Fruit fly (Drosophila melanogaster) whole organism, embryonic: ENCODE results near the gene a5.

Experiments used
- CG14014 ChIP-seq: fragments of 200-800 bp; sonication (Bioruptor generic); IDR thresholded peaks from 2 replicates; pipeline ENCODE4 v1.3.6; 2022; ENCODE audit warnings: missing biosample characterization, missing genetic modification characterization
- CG18599 ChIP-seq: fragments of 200-800 bp; sonication (Bioruptor generic); optimal IDR thresholded peaks from 3 replicates; lab custom pipeline; 2017; ENCODE audit warnings: missing biosample characterization, missing genetic modification characterization, mild to moderate bottlenecking, moderate library complexity, missing genetic modification reagents
- CG2120 ChIP-seq: fragments of 200-800 bp; sonication (Bioruptor generic); optimal IDR thresholded peaks from 3 replicates; lab custom pipeline; 2016; ENCODE audit warnings: missing biosample characterization, missing genetic modification characterization
- CG31441 ChIP-seq: fragments of 200-800 bp; sonication (Bioruptor generic); IDR thresholded peaks from 2 replicates; pipeline ENCODE4 v1.3.6; 2022; ENCODE audit warnings: missing biosample characterization, missing genetic modification characterization
- CG32772 ChIP-seq: fragments of 200-800 bp; sonication (Bioruptor generic); IDR thresholded peaks from 2 replicates; pipeline ENCODE4 v1.3.6; 2022; ENCODE audit warnings: missing biosample characterization, missing genetic modification characterization
- CG7839 ChIP-seq: fragments of 200-800 bp; sonication (Bioruptor generic); optimal IDR thresholded peaks from 3 replicates; lab custom pipeline; 2018; ENCODE audit warnings: missing biosample characterization, mild to moderate bottlenecking, missing genetic modification characterization, moderate library complexity
- CG8388 ChIP-seq: fragments of 200-800 bp; sonication (Bioruptor generic); optimal IDR thresholded peaks from 2 replicates; lab custom pipeline; 2019; ENCODE audit warnings: missing biosample characterization, mild to moderate bottlenecking, missing genetic modification characterization, moderate library complexity
- Xrp1 ChIP-seq: fragments of 200-800 bp; sonication (Bioruptor generic); IDR thresholded peaks from 2 replicates; pipeline ENCODE4 v1.3.6; 2022; ENCODE audit warnings: missing biosample characterization, missing genetic modification characterization
- ci ChIP-seq: fragments of 200-800 bp; sonication (Bioruptor generic); IDR thresholded peaks from 3 replicates; pipeline ENCODE4 v1.3.6; 2022; ENCODE audit warnings: missing biosample characterization, missing genetic modification characterization
- kni ChIP-seq: fragments of 200-800 bp; sonication (Bioruptor generic); optimal IDR thresholded peaks from 3 replicates; lab custom pipeline; 2017; ENCODE audit warnings: mild to moderate bottlenecking, missing biosample characterization, missing genetic modification reagents, missing genetic modification characterization
- knrl ChIP-seq: fragments of 200-800 bp; sonication (Bioruptor generic); IDR thresholded peaks from 3 replicates; pipeline ENCODE4 v1.3.6; 2022; ENCODE audit warnings: missing biosample characterization, missing genetic modification characterization; ENCODE audit not compliant: partially characterized antibody
- lab ChIP-seq: fragments of 200-800 bp; sonication (Bioruptor generic); optimal IDR thresholded peaks from 3 replicates; lab custom pipeline; 2017; ENCODE audit warnings: missing biosample characterization, missing genetic modification characterization, mild to moderate bottlenecking, moderate library complexity, missing genetic modification reagents
- prd ChIP-seq, 3 experiments: fragments of >200 bp in 2 of 3; fragments of 200-800 bp in 1 of 3; sonication (Bioruptor generic) in 1 of 3; optimal IDR thresholded peaks in 2 of 3; IDR thresholded peaks in 1 of 3; 2 replicates in 2 of 3; 3 replicates in 1 of 3; pipeline versions ENCODE4 v1.3.6 to Lab custom; 2017 to 2022; ENCODE audit warnings: missing biosample characterization in 1 of 3, missing genetic modification characterization in 1 of 3
- sens ChIP-seq: fragments of 200-800 bp; sonication (Bioruptor generic); peaks from one replicate; lab custom pipeline; 2016; ENCODE audit warnings: missing biosample characterization, missing genetic modification characterization
- ssp ChIP-seq: fragments of 200-800 bp; sonication (Bioruptor generic); IDR thresholded peaks from 2 replicates; pipeline ENCODE4 v1.3.6; 2022; ENCODE audit warnings: missing biosample characterization, missing genetic modification characterization
- tin ChIP-seq: fragments of 200-800 bp; sonication (Bioruptor generic); optimal IDR thresholded peaks from 3 replicates; lab custom pipeline; 2016; ENCODE audit warnings: missing biosample characterization, missing genetic modification characterization

Gene a5

DNA sequence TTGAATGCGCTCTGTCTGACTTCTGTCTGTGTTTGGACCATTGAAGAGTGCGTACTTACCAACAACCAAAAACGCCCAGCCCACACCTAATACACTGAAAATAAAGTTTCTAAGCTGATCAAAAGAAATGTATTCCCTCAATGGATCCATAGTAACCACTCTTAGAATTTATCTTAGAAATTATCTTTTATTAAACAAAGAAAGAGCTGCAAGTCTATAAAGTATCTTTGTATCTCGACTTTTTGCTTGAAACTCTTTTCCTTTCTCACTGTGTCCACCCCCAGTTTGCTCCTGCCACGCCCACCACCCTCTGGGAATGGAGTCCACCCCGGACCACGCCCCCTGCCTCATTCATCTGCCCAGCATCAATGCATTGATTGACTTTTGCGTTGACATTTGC, 48.7 kb downstream of the a5 start (continued):
- TF ChIP-seq Xrp1 = 0 out of 2 replicates have a peak, but pooled peaks have one; percentile 6
- peak; percentile 32 for TF ChIP-seq CG7839 (tag; lab: Kevin White, UChicago)
- no peak for TF ChIP-seq tin (GFP tag; lab: Kevin White, UChicago)
- 0 out of 2 replicates have a peak, but pooled peaks have one; percentile 14 for TF ChIP-seq CG14014 (GFP tag; lab: Robert Waterston, UW)
- TF ChIP-seq kni (GFP tag; lab: Kevin White, UChicago) = no peak
- 0 out of 2 replicates have a peak, but pooled peaks have one; percentile 10 for TF ChIP-seq CG31441 (GFP tag; lab: Robert Waterston, UW)
- TF ChIP-seq ci (GFP tag; lab: Robert Waterston, UW) = no peak
- 0 out of 2 replicates have a peak, but pooled peaks have one; percentile 36 for TF ChIP-seq ssp (GFP tag; lab: Robert Waterston, UW)
- TF ChIP-seq sens (GFP tag; lab: Kevin White, UChicago) = peak; percentile 64
- TF ChIP-seq lab (GFP tag; lab: Kevin White, UChicago) = peak; percentile 19
- TF ChIP-seq CG18599 (GFP tag; lab: Kevin White, UChicago) = peak; percentile 28
- TF ChIP-seq prd (optimal IDR thresholded peaks at IDR 0.05; lab: Kevin White, UChicago) = no peak
- TF ChIP-seq prd (GFP tag; IDR thresholded peaks at IDR 0.05; lab: Robert Waterston, UW) = peak; percentile 7; the same call in 1 of the 3 replicates
- peak; percentile 2 for TF ChIP-seq CG2120 (GFP tag; lab: Kevin White, UChicago)
- TF ChIP-seq CG8388 (GFP tag; lab: Kevin White, UChicago) = peak; percentile 9
- 0 out of 2 replicates have a peak, but pooled peaks have one; percentile 12 for TF ChIP-seq CG32772 (GFP tag; lab: Robert Waterston, UW)
- no peak for TF ChIP-seq knrl
